Worm (Caenorhabditis elegans): ENCODE results near the gene K10C8.4.

Gene K10C8.4

ce11 chrV:12695968-12696367, at the start of gene K10C8.4:
Gene K10C8.4, plus strand, starts transcription at chrV:12696268.
- TF ChIP-seq unc-55 (GFP tag; optimal IDR thresholded peaks at IDR 0.05): peak; percentile 5
- peak; percentile 15 for TF ChIP-seq C34F6.9 (tag; optimal IDR thresholded peaks at IDR 0.05)
- no peak for TF ChIP-seq ama-1 (optimal IDR thresholded peaks at IDR 0.05)
- TF ChIP-seq ZK546.5 (tag; optimal IDR thresholded peaks at IDR 0.05): no peak
- TF ChIP-seq F13H6.1 (tag; optimal IDR thresholded peaks at IDR 0.05): no peak
- TF ChIP-seq mab-5 (tag; optimal IDR thresholded peaks at IDR 0.05): no peak
- TF ChIP-seq elt-3 (tag; optimal IDR thresholded peaks at IDR 0.05): no peak
- TF ChIP-seq mbf-1 (tag; optimal IDR thresholded peaks at IDR 0.05): no peak
- TF ChIP-seq ztf-11 (tag; optimal IDR thresholded peaks at IDR 0.05): no peak
- no peak for TF ChIP-seq blmp-1 (tag; optimal IDR thresholded peaks at IDR 0.05; ENCODE audit: insufficient read depth)
- TF ChIP-seq dmd-4 (tag; optimal IDR thresholded peaks at IDR 0.05): no peak
- no peak for TF ChIP-seq ztf-4 (tag; optimal IDR thresholded peaks at IDR 0.05)
- TF ChIP-seq nhr-77 (tag; optimal IDR thresholded peaks at IDR 0.05): no peak
- TF ChIP-seq elt-1 (tag; optimal IDR thresholded peaks at IDR 0.05): no peak
- TF ChIP-seq nhr-10 (tag; optimal IDR thresholded peaks at IDR 0.05): no peak
- no peak for TF ChIP-seq egl-27 (tag; optimal IDR thresholded peaks at IDR 0.05)

ce11 chrV:12649213-12649612, 46.9 kb upstream of the K10C8.4 start, which contains the start of gene gpa-9:
Gene gpa-9, minus strand, starts transcription at chrV:12649313.
- no peak for TF ChIP-seq lin-39 (tag; optimal IDR thresholded peaks at IDR 0.05)
- TF ChIP-seq lin-13 (GFP tag; optimal IDR thresholded peaks at IDR 0.05): no peak
- no peak for TF ChIP-seq snpc-4 (tag; optimal IDR thresholded peaks at IDR 0.05)
- TF ChIP-seq egl-27 (tag; optimal IDR thresholded peaks at IDR 0.05): no peak
- TF ChIP-seq ceh-82 (tag; optimal IDR thresholded peaks at IDR 0.05): no peak

- TF ChIP-seq nhr-129 (tag; optimal IDR thresholded peaks at IDR 0.05): peak; percentile 54
- TF ChIP-seq snpc-4 (tag; optimal IDR thresholded peaks at IDR 0.05): peak; percentile 20
- TF ChIP-seq sem-4 (tag; optimal IDR thresholded peaks at IDR 0.05): no peak
- peak; percentile 60 for TF ChIP-seq unc-55 (GFP tag; optimal IDR thresholded peaks at IDR 0.05)
- peak; percentile 44 for TF ChIP-seq C34F6.9 (tag; optimal IDR thresholded peaks at IDR 0.05)
- no peak for TF ChIP-seq aly-2 (tag; optimal IDR thresholded peaks at IDR 0.05)
- TF ChIP-seq zag-1 (tag; optimal IDR thresholded peaks at IDR 0.05): peak; percentile 25
- TF ChIP-seq fos-1 (tag; optimal IDR thresholded peaks at IDR 0.05): peak; percentile 46
- TF ChIP-seq lsy-2 (tag; optimal IDR thresholded peaks at IDR 0.05): peak in 1 of 2 experiments; percentile 59
Observed at ce11 chrV:12649636-12650035, 46.4 kb upstream of the K10C8.4 start, which contains the start of gene lin-25. Gene lin-25, plus strand, starts transcription at chrV:12649925.

ce11 chrV:12658142-12658541, 37.9 kb upstream of the K10C8.4 start, which contains the start of gene W05B10.6:
Gene W05B10.6, minus strand, starts transcription at chrV:12658242.
- TF ChIP-seq mab-5 (tag; optimal IDR thresholded peaks at IDR 0.05) (no peak), snpc-4 (tag; optimal IDR thresholded peaks at IDR 0.05) (no peak), mdl-1 (tag; optimal IDR thresholded peaks at IDR 0.05) (no peak), unc-62 (GFP tag; optimal IDR thresholded peaks at IDR 0.05) (no peak), ztf-4 (tag; optimal IDR thresholded peaks at IDR 0.05) (no peak), lin-39 (tag; optimal IDR thresholded peaks at IDR 0.05) (no peak), nhr-129 (tag; optimal IDR thresholded peaks at IDR 0.05) (no peak), egl-27 (tag; optimal IDR thresholded peaks at IDR 0.05) (no peak), C34F6.9 (tag; optimal IDR thresholded peaks at IDR 0.05) (no peak), aly-2 (tag; optimal IDR thresholded peaks at IDR 0.05) (no peak), crh-2 (tag; optimal IDR thresholded peaks at IDR 0.05) (no peak), nhr-11 (tag; optimal IDR thresholded peaks at IDR 0.05) (no peak), nhr-12 (tag; optimal IDR thresholded peaks at IDR 0.05) (no peak), ceh-82 (tag; optimal IDR thresholded peaks at IDR 0.05) (no peak), blmp-1 (tag; optimal IDR thresholded peaks at IDR 0.05; ENCODE audit: insufficient read depth) (no peak), sma-3 (GFP tag; optimal IDR thresholded peaks at IDR 0.05) (no peak)

- TF ChIP-seq unc-39 (tag; optimal IDR thresholded peaks at IDR 0.05): no peak
- peak; percentile 75 for TF ChIP-seq gmeb-1 (tag; optimal IDR thresholded peaks at IDR 0.05)
- peak; percentile 36 to 87 for TF ChIP-seq lsy-2 (tag; optimal IDR thresholded peaks at IDR 0.05)
- peak; percentile 43 for TF ChIP-seq nhr-21 (tag; optimal IDR thresholded peaks at IDR 0.05)
- no peak for TF ChIP-seq peb-1 (tag; optimal IDR thresholded peaks at IDR 0.05)
- peak; percentile 67 for TF ChIP-seq C34F6.9 (tag; optimal IDR thresholded peaks at IDR 0.05)
- peak; percentile 85 for TF ChIP-seq sma-9 (GFP tag; optimal IDR thresholded peaks at IDR 0.05)
- TF ChIP-seq sma-9 (tag; optimal IDR thresholded peaks at IDR 0.05): no peak
- TF ChIP-seq ama-1 (optimal IDR thresholded peaks at IDR 0.05): no peak
- TF ChIP-seq sem-4 (tag; optimal IDR thresholded peaks at IDR 0.05): peak; percentile 34
- no peak for TF ChIP-seq unc-62 (GFP tag; optimal IDR thresholded peaks at IDR 0.05)
- TF ChIP-seq ztf-4 (tag; optimal IDR thresholded peaks at IDR 0.05): peak; percentile 1
- no peak for TF ChIP-seq dmd-4 (tag; optimal IDR thresholded peaks at IDR 0.05)
- TF ChIP-seq nhr-23 (tag; optimal IDR thresholded peaks at IDR 0.05): no peak
- TF ChIP-seq fos-1 (tag; optimal IDR thresholded peaks at IDR 0.05): peak; percentile 24
- TF ChIP-seq nhr-10 (tag; optimal IDR thresholded peaks at IDR 0.05): no peak
- no peak for TF ChIP-seq zag-1 (tag; optimal IDR thresholded peaks at IDR 0.05)
- peak; percentile 51 for TF ChIP-seq snpc-4 (tag; optimal IDR thresholded peaks at IDR 0.05)
- peak; percentile 81 for TF ChIP-seq nhr-25 (tag; optimal IDR thresholded peaks at IDR 0.05)
- no peak for TF ChIP-seq ztf-1 (GFP tag; conservative IDR thresholded peaks at IDR 0.05)
- peak; percentile 82 for TF ChIP-seq crh-2 (tag; optimal IDR thresholded peaks at IDR 0.05)
- peak; percentile 72 for TF ChIP-seq sma-3 (GFP tag; optimal IDR thresholded peaks at IDR 0.05)
- TF ChIP-seq ceh-16 (tag; optimal IDR thresholded peaks at IDR 0.05): no peak
- TF ChIP-seq nhr-77 (tag; optimal IDR thresholded peaks at IDR 0.05): no peak
- TF ChIP-seq lin-13 (GFP tag; optimal IDR thresholded peaks at IDR 0.05): peak; percentile 59
- TF ChIP-seq unc-55 (GFP tag; optimal IDR thresholded peaks at IDR 0.05): peak; percentile 83
- TF ChIP-seq egl-27 (tag; optimal IDR thresholded peaks at IDR 0.05): peak; percentile 56
- peak; percentile 27 for TF ChIP-seq F13H6.1 (tag; optimal IDR thresholded peaks at IDR 0.05)
- peak; percentile 69 for TF ChIP-seq nhr-129 (tag; optimal IDR thresholded peaks at IDR 0.05)
- TF ChIP-seq nhr-11 (tag; optimal IDR thresholded peaks at IDR 0.05): no peak
Observed at ce11 chrV:12659426-12659825, 36.6 kb upstream of the K10C8.4 start, which contains the start of gene ccch-3. Gene ccch-3, minus strand, starts transcription at chrV:12659687.

Measured in whole organism, L2 larva.